Fruit fly (Drosophila melanogaster): Measurements from ENCODE around the gene Gr10b.

- TF ChIP-seq Abd-B (GFP tag; optimal IDR thresholded peaks at IDR 0.05) (no peak), pan (optimal IDR thresholded peaks at IDR 0.05) (no peak), Hr78 (GFP tag; optimal IDR thresholded peaks at IDR 0.05) (no peak), Dif (GFP tag; optimal IDR thresholded peaks at IDR 0.05; ENCODE audit: partially characterized antibody) (no peak), Rel (GFP tag; optimal IDR thresholded peaks at IDR 0.05) (no peak), Rel (tag; optimal IDR thresholded peaks at IDR 0.05) (peak; percentile 45), Myc (optimal IDR thresholded peaks at IDR 0.05) (no peak), brk (GFP tag; optimal IDR thresholded peaks at IDR 0.05) (no peak), h (GFP tag; optimal IDR thresholded peaks at IDR 0.05) (no peak), tai (GFP tag; optimal IDR thresholded peaks at IDR 0.05) (no peak), usp (GFP tag; optimal IDR thresholded peaks at IDR 0.05) (no peak)
These were observed 13.1 kb upstream of the Gr10b start for dm6 chrX:11425956-11426598.
